Fruit fly (Drosophila melanogaster) Kc167 (cell line): ENCODE results near the gene Wdr92.

ENCODE experiments used
- Myc ChIP-seq: fragments of >200 bp; optimal IDR thresholded peaks from 2 replicates; lab custom pipeline; 2017; ENCODE audit warnings: missing external identifiers
- Sin3A ChIP-seq: fragments of >200 bp; optimal IDR thresholded peaks from 2 replicates; lab custom pipeline; 2018; ENCODE audit warnings: missing external identifiers
- psq ChIP-seq: fragments of >200 bp; optimal IDR thresholded peaks from 2 replicates; lab custom pipeline; 2017; ENCODE audit warnings: missing external identifiers

DNA sequence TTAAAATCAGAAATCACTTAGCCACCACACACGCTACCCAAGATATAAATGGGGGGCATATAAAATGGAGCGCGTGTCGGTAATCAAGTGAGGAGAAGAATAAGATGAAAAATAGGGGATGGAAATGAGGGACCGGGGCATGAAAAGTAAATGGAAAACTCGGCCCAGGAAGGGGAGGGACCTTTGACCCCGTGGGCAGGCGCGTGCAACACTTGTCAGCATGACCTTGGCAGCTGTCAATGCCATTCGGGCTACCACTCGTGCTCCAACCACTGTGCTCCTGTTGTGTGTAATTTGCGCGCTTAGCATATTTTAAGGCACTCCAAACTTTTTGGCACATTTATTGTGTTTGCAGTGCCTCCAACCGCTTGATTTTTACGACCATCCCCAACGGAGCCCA, 38.4 kb downstream of the Wdr92 start:
- TF ChIP-seq psq = no peak
- no peak for TF ChIP-seq Sin3A
- TF ChIP-seq Myc (lab: Kevin White, UChicago) = no peak
